Fruit fly (Drosophila melanogaster): ENCODE measurements around the gene Sos.

Gene Sos

dm6 chr2L:13804561-13805067 lies 9.0 kb upstream of the Sos start (continued):
- no peak for TF ChIP-seq CG10959 (GFP tag; IDR thresholded peaks at IDR 0.05)
- 0 out of 2 replicates have a peak, but pooled peaks have one; percentile 7 for TF ChIP-seq CG31224 (GFP tag; IDR thresholded peaks at IDR 0.05)
- peak; percentile 60 for TF ChIP-seq nom (GFP tag; optimal IDR thresholded peaks at IDR 0.05)
- no peak for TF ChIP-seq CG9437 (GFP tag; optimal IDR thresholded peaks at IDR 0.05)
- no peak for TF ChIP-seq fru (optimal IDR thresholded peaks at IDR 0.05)
- no peak for TF ChIP-seq exex (tag; optimal IDR thresholded peaks at IDR 0.05)
- TF ChIP-seq Adf1 (GFP tag; IDR thresholded peaks at IDR 0.05) = no peak
- TF ChIP-seq ftz-f1 (GFP tag; optimal IDR thresholded peaks at IDR 0.05) = peak; percentile 14
- TF ChIP-seq CG1647 (GFP tag; optimal IDR thresholded peaks at IDR 0.05) = no peak
- TF ChIP-seq dati (GFP tag; IDR thresholded peaks at IDR 0.05) = 0 out of 2 replicates have a peak, but pooled peaks have one; percentile 22
- peak; percentile 65 for TF ChIP-seq vvl (GFP tag; IDR thresholded peaks at IDR 0.05)
- peak; percentile 89 for TF ChIP-seq CG10274 (GFP tag; optimal IDR thresholded peaks at IDR 0.05)
- TF ChIP-seq zf30C (GFP tag; optimal IDR thresholded peaks at IDR 0.05) = no peak

DNA sequence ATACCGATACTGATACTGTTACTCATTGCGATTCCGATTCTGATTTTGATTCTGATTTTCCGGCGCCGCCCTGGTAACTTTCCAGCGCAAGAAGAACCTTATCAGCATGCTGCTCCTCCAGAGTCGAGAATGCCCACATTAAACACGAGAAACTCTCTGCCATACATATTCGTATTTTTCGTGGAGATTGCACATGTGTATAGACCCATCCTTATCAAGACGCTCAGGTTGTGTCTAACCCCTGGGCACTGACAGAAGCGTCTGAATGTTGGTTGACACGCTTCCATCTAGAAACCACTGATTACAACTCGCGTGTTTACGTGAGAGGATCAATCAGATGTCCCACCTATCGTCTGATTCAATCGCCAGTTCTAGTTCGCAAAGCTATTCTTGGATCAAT lies 8.4 kb upstream of the Sos start:
- peak; percentile 3 for TF ChIP-seq cwo (GFP tag; optimal IDR thresholded peaks at IDR 0.05)
- no peak for TF ChIP-seq slbo (GFP tag; IDR thresholded peaks at IDR 0.05)
- no peak for TF ChIP-seq zen (tag; optimal IDR thresholded peaks at IDR 0.05)
- TF ChIP-seq jigr1 (GFP tag; IDR thresholded peaks at IDR 0.05) = no peak
- TF ChIP-seq Aef1 (GFP tag; IDR thresholded peaks at IDR 0.05) = no peak
- no peak for TF ChIP-seq CG1603 (tag; optimal IDR thresholded peaks at IDR 0.05)
- TF ChIP-seq exex (tag; optimal IDR thresholded peaks at IDR 0.05) = peak; percentile 25
- peak; percentile 25 for TF ChIP-seq grn (GFP tag; optimal IDR thresholded peaks at IDR 0.05)
- TF ChIP-seq sug (tag; optimal IDR thresholded peaks at IDR 0.05) = peak; percentile 27
- no peak for TF ChIP-seq tup (GFP tag; optimal IDR thresholded peaks at IDR 0.05)
- no peak for TF ChIP-seq CG32767 (GFP tag; IDR thresholded peaks at IDR 0.05)
- no peak for TF ChIP-seq fd96Cb (tag; optimal IDR thresholded peaks at IDR 0.05)
- no peak for TF ChIP-seq luna (GFP tag; optimal IDR thresholded peaks at IDR 0.05)

DNA sequence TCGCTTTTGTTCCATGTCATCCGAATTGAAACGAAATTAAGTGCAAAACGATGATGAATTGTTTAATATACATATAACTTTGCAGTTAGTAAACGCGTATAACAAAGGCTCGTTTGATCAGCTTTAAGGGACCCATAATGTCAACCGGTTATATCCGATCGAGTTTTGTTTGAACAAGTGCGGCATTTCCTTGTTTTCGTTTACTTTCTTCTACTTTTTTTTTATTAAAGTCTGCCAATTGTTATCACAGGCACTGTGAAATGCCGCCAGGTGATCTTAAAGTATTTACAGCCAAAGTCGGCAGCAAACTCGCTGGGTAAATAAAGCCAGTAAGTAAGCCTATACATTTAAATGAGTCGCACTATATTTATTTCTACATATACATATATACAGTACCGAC lies 6.5 kb upstream of the Sos start:
- TF ChIP-seq sens (GFP tag) (peak; percentile 60), Med (GFP tag) (peak; percentile 36), bcd (GFP tag; optimal IDR thresholded peaks at IDR 0.05) (no peak)

dm6 chr2L:13807959-13808358 lies 5.7 kb upstream of the Sos start:
- TF ChIP-seq sens (GFP tag) (peak; percentile 62), cwo (GFP tag; optimal IDR thresholded peaks at IDR 0.05) (peak; percentile 2), CG8359 (GFP tag; optimal IDR thresholded peaks at IDR 0.05; ENCODE audit: borderline replicate concordance) (no peak), Dbx (GFP tag; IDR thresholded peaks at IDR 0.05) (no peak), dimm (GFP tag; IDR thresholded peaks at IDR 0.05) (no peak), CG9932 (GFP tag; IDR thresholded peaks at IDR 0.05) (no peak), peb (GFP tag; IDR thresholded peaks at IDR 0.05) (no peak), CG12769 (tag; optimal IDR thresholded peaks at IDR 0.05) (no peak), fu2 (GFP tag; optimal IDR thresholded peaks at IDR 0.05) (no peak), MESR4 (GFP tag; optimal IDR thresholded peaks at IDR 0.05) (no peak), CG18764 (GFP tag; optimal IDR thresholded peaks at IDR 0.05) (no peak)
